Fruit fly (Drosophila melanogaster) whole organism, embryonic: ENCODE results near the gene SerRS-m.
A peak's percentile ranks its signal among the peaks of the same experiment; 100 is the strongest.

Experiments used
- CG10462 ChIP-seq: fragments of 200-800 bp; sonication (Bioruptor generic); optimal IDR thresholded peaks from 2 replicates; lab custom pipeline; 2016; ENCODE audit warnings: missing biosample characterization, missing genetic modification characterization
- CG11093 ChIP-seq: fragments of 200-800 bp; sonication (Bioruptor generic); IDR thresholded peaks from 3 replicates; pipeline ENCODE4 v1.3.6; 2022; ENCODE audit warnings: missing biosample characterization, missing genetic modification characterization
- CG11398 ChIP-seq: fragments of 200-800 bp; sonication (Bioruptor generic); optimal IDR thresholded peaks from 2 replicates; lab custom pipeline; 2016; ENCODE audit warnings: missing biosample characterization, missing genetic modification characterization
- CG11456 ChIP-seq: fragments of 200-800 bp; sonication (Bioruptor generic); IDR thresholded peaks from 3 replicates; pipeline ENCODE4 v1.3.6; 2022; ENCODE audit warnings: missing biosample characterization, missing genetic modification characterization
- CG11504 ChIP-seq: fragments of 200-800 bp; sonication (Bioruptor generic); optimal IDR thresholded peaks from 3 replicates; lab custom pipeline; 2019; ENCODE audit warnings: missing biosample characterization, mild to moderate bottlenecking, missing genetic modification characterization, moderate library complexity
- CG12744 ChIP-seq: fragments of 200-800 bp; sonication (Bioruptor generic); optimal IDR thresholded peaks from 2 replicates; lab custom pipeline; 2016; ENCODE audit warnings: missing biosample characterization, missing genetic modification characterization
- CG15011 ChIP-seq: fragments of 200-800 bp; sonication (Bioruptor generic); optimal IDR thresholded peaks from 3 replicates; lab custom pipeline; 2018; ENCODE audit warnings: missing biosample characterization, mild to moderate bottlenecking, missing genetic modification characterization
- CG15073 ChIP-seq: fragments of 200-800 bp; sonication (Bioruptor generic); optimal IDR thresholded peaks from 2 replicates; lab custom pipeline; 2016; ENCODE audit warnings: missing biosample characterization, missing genetic modification characterization
- CG15269 ChIP-seq: fragments of 200-800 bp; sonication (Bioruptor generic); optimal IDR thresholded peaks from 2 replicates; lab custom pipeline; 2018; ENCODE audit warnings: missing biosample characterization, mild to moderate bottlenecking, missing genetic modification characterization, moderate library complexity
- CG1603 ChIP-seq: fragments of 200-800 bp; sonication (Bioruptor generic); optimal IDR thresholded peaks from 2 replicates; lab custom pipeline; 2019; ENCODE audit warnings: missing biosample characterization, mild to moderate bottlenecking, missing genetic modification characterization, moderate library complexity
- CG16779 ChIP-seq: fragments of 200-800 bp; sonication (Bioruptor generic); IDR thresholded peaks from 2 replicates; pipeline ENCODE4 v1.3.6; 2022; ENCODE audit warnings: missing biosample characterization, missing genetic modification characterization
- CG2129 ChIP-seq: fragments of 200-800 bp; sonication (Bioruptor generic); IDR thresholded peaks from 2 replicates; pipeline ENCODE4 v1.3.6; 2022; ENCODE audit warnings: missing biosample characterization, missing genetic modification characterization; ENCODE audit not compliant: partially characterized antibody
- CG2712 ChIP-seq: fragments of 200-800 bp; optimal IDR thresholded peaks from 3 replicates; lab custom pipeline; 2019; ENCODE audit warnings: missing biosample characterization, mild to moderate bottlenecking, missing genetic modification characterization, moderate library complexity
- CG2889 ChIP-seq: fragments of 200-800 bp; sonication (Bioruptor generic); IDR thresholded peaks from 3 replicates; pipeline ENCODE4 v1.3.6; 2022; ENCODE audit warnings: missing biosample characterization, missing genetic modification characterization
- CG3407 ChIP-seq: fragments of 200-800 bp; sonication (Bioruptor generic); optimal IDR thresholded peaks from 2 replicates; lab custom pipeline; 2018; ENCODE audit warnings: missing biosample characterization, mild to moderate bottlenecking, missing genetic modification characterization
- CG43689 ChIP-seq: fragments of 200-800 bp; sonication (Bioruptor generic); IDR thresholded peaks from 2 replicates; pipeline ENCODE4 v1.3.6; 2022; ENCODE audit warnings: missing biosample characterization, missing genetic modification characterization
- CG5245 ChIP-seq: fragments of 200-800 bp; sonication (Bioruptor generic); optimal IDR thresholded peaks from 3 replicates; lab custom pipeline; 2016; ENCODE audit warnings: missing biosample characterization, missing genetic modification characterization
- CG7745 ChIP-seq: fragments of 200-800 bp; sonication (Bioruptor generic); optimal IDR thresholded peaks from 2 replicates; lab custom pipeline; 2018; ENCODE audit warnings: missing biosample characterization, mild to moderate bottlenecking, missing genetic modification characterization, moderate library complexity
- CG7963 ChIP-seq: fragments of 200-800 bp; sonication (Bioruptor generic); IDR thresholded peaks from 3 replicates; pipeline ENCODE4 v1.3.6; 2022; ENCODE audit warnings: missing biosample characterization, missing genetic modification characterization; ENCODE audit not compliant: partially characterized antibody
- CG8290 ChIP-seq, 3 experiments: fragments of 200-800 bp; sonication (Bioruptor generic); optimal IDR thresholded peaks; 2 replicates each; lab custom pipeline; 2016 to 2019; ENCODE audit warnings: missing biosample characterization in 3 of 3, missing genetic modification characterization in 3 of 3, mild to moderate bottlenecking in 2 of 3, moderate library complexity in 1 of 3
- Dll ChIP-seq: fragments of 200-800 bp; sonication (Bioruptor generic); IDR thresholded peaks from 4 replicates; pipeline ENCODE4 v1.3.6; 2022; ENCODE audit warnings: missing biosample characterization, missing genetic modification characterization; ENCODE audit not compliant: partially characterized antibody
- Ets97D ChIP-seq: fragments of 200-800 bp; sonication (Bioruptor generic); optimal IDR thresholded peaks from 3 replicates; lab custom pipeline; 2016; ENCODE audit warnings: missing biosample characterization, missing genetic modification characterization
- HHEX ChIP-seq: fragments of 200-800 bp; sonication (Bioruptor generic); optimal IDR thresholded peaks from 3 replicates; lab custom pipeline; 2017; ENCODE audit warnings: missing biosample characterization, mild to moderate bottlenecking, missing genetic modification characterization, missing genetic modification reagents
- HLH4C ChIP-seq: fragments of 200-800 bp; sonication (Bioruptor generic); IDR thresholded peaks from 3 replicates; pipeline ENCODE4 v1.3.6; 2022; ENCODE audit warnings: missing biosample characterization, missing genetic modification characterization; ENCODE audit not compliant: partially characterized antibody
- Hr3 ChIP-seq: fragments of 200-800 bp; sonication (Bioruptor generic); optimal IDR thresholded peaks from 3 replicates; lab custom pipeline; 2016; ENCODE audit warnings: missing biosample characterization, missing genetic modification characterization
- Hr39 ChIP-seq: fragments of >200 bp; optimal IDR thresholded peaks from 2 replicates; lab custom pipeline; 2017
- Med ChIP-seq: fragments of 200-800 bp; sonication (Bioruptor generic); peaks from one replicate; lab custom pipeline; 2016; ENCODE audit warnings: missing biosample characterization, missing genetic modification characterization, mild to moderate bottlenecking, inconsistent platforms, moderate library complexity
- Optix ChIP-seq: fragments of 200-800 bp; sonication (Bioruptor generic); IDR thresholded peaks from 3 replicates; pipeline ENCODE4 v1.3.6; 2022; ENCODE audit warnings: missing biosample characterization, missing genetic modification characterization
- PHDP ChIP-seq: fragments of 200-800 bp; sonication (Bioruptor generic); optimal IDR thresholded peaks from 3 replicates; lab custom pipeline; 2018; ENCODE audit warnings: missing biosample characterization, mild to moderate bottlenecking, missing genetic modification characterization, moderate library complexity
- Spps ChIP-seq: fragments of 200-800 bp; sonication (Bioruptor generic); optimal IDR thresholded peaks from 2 replicates; lab custom pipeline; 2018; ENCODE audit warnings: missing biosample characterization, mild to moderate bottlenecking, missing genetic modification characterization
- Sry-δ ChIP-seq: fragments of 200-800 bp; sonication (Bioruptor generic); optimal IDR thresholded peaks from 2 replicates; lab custom pipeline; 2016; ENCODE audit warnings: missing biosample characterization, missing genetic modification characterization
- Vsx1 ChIP-seq: fragments of 200-800 bp; sonication (Bioruptor generic); optimal IDR thresholded peaks from 2 replicates; lab custom pipeline; 2017; ENCODE audit warnings: missing biosample characterization, mild to moderate bottlenecking, missing genetic modification characterization, missing genetic modification reagents
- ara ChIP-seq: fragments of 200-800 bp; sonication (Bioruptor generic); IDR thresholded peaks from 2 replicates; pipeline ENCODE4 v1.3.6; 2022; ENCODE audit warnings: missing biosample characterization, missing genetic modification characterization
- bsh ChIP-seq, 2 experiments: fragments of 200-800 bp; sonication (Bioruptor generic); optimal IDR thresholded peaks; 2 replicates each; lab custom pipeline; 2017 to 2018; ENCODE audit warnings: mild to moderate bottlenecking in 2 of 2, missing biosample characterization in 2 of 2, missing genetic modification characterization in 2 of 2, moderate library complexity in 1 of 2
- caup ChIP-seq: fragments of 200-800 bp; sonication (Bioruptor generic); optimal IDR thresholded peaks from 3 replicates; lab custom pipeline; 2017; ENCODE audit warnings: missing biosample characterization, mild to moderate bottlenecking, missing genetic modification characterization, moderate library complexity; ENCODE audit not compliant: severe bottlenecking
- cg ChIP-seq: fragments of 200-800 bp; sonication (Bioruptor generic); optimal IDR thresholded peaks from 3 replicates; lab custom pipeline; 2019; ENCODE audit warnings: missing biosample characterization, mild to moderate bottlenecking, missing genetic modification characterization, moderate library complexity
- chif ChIP-seq, 2 experiments: fragments of 200-800 bp; sonication (Bioruptor generic); optimal IDR thresholded peaks; 3 replicates each; lab custom pipeline; 2016; ENCODE audit warnings: missing biosample characterization in 2 of 2, missing genetic modification characterization in 2 of 2
- chm ChIP-seq: fragments of 200-800 bp; sonication (Bioruptor generic); IDR thresholded peaks from 2 replicates; pipeline ENCODE4 v1.3.6; 2022; ENCODE audit warnings: missing biosample characterization, missing genetic modification characterization
- crp ChIP-seq, 2 experiments: fragments of 200-800 bp; sonication (Bioruptor generic); optimal IDR thresholded peaks; 2 replicates in 1 of 2; 3 replicates in 1 of 2; lab custom pipeline; 2017; ENCODE audit warnings: missing biosample characterization in 2 of 2, missing genetic modification characterization in 2 of 2, mild to moderate bottlenecking in 1 of 2, moderate library complexity in 1 of 2
- fd3F ChIP-seq: fragments of 200-800 bp; sonication (Bioruptor generic); optimal IDR thresholded peaks from 2 replicates; lab custom pipeline; 2018; ENCODE audit warnings: missing biosample characterization, mild to moderate bottlenecking, missing genetic modification characterization, moderate library complexity
- fd96Cb ChIP-seq: fragments of 200-800 bp; sonication (Bioruptor generic); optimal IDR thresholded peaks from 2 replicates; lab custom pipeline; 2018; ENCODE audit warnings: missing biosample characterization, mild to moderate bottlenecking, missing genetic modification characterization, moderate library complexity
- grn ChIP-seq: fragments of 200-800 bp; sonication (Bioruptor generic); optimal IDR thresholded peaks from 3 replicates; lab custom pipeline; 2017; ENCODE audit warnings: missing biosample characterization, missing genetic modification characterization
- her ChIP-seq: fragments of 200-800 bp; sonication (Bioruptor generic); optimal IDR thresholded peaks from 2 replicates; lab custom pipeline; 2016; ENCODE audit warnings: missing biosample characterization, missing genetic modification characterization
- ken ChIP-seq: fragments of 200-800 bp; sonication (Bioruptor generic); IDR thresholded peaks from 3 replicates; pipeline ENCODE4 v1.3.6; 2022; ENCODE audit warnings: missing biosample characterization, missing genetic modification characterization
- pho ChIP-seq: fragments of 200-800 bp; sonication (Bioruptor generic); optimal IDR thresholded peaks from 2 replicates; lab custom pipeline; 2016; ENCODE audit warnings: missing biosample characterization, missing genetic modification characterization
- so ChIP-seq: fragments of 200-800 bp; sonication (Bioruptor generic); IDR thresholded peaks from 3 replicates; pipeline ENCODE4 v1.3.6; 2022; ENCODE audit warnings: missing biosample characterization, missing genetic modification characterization
- toy ChIP-seq: fragments of 200-800 bp; sonication (Bioruptor generic); IDR thresholded peaks from 2 replicates; pipeline ENCODE4 v1.3.6; 2022; ENCODE audit warnings: missing biosample characterization, missing genetic modification characterization
- trem ChIP-seq: fragments of 200-800 bp; optimal IDR thresholded peaks from 3 replicates; lab custom pipeline; 2019; ENCODE audit warnings: missing biosample characterization, mild to moderate bottlenecking, missing genetic modification characterization, moderate library complexity
- zen2 ChIP-seq: fragments of 200-800 bp; sonication (Bioruptor generic); IDR thresholded peaks from 3 replicates; pipeline ENCODE4 v1.3.6; 2022; ENCODE audit warnings: missing biosample characterization, missing genetic modification characterization; ENCODE audit not compliant: partially characterized antibody
- zfh2 ChIP-seq: fragments of 200-800 bp; sonication (Bioruptor generic); optimal IDR thresholded peaks from 2 replicates; lab custom pipeline; 2016; ENCODE audit warnings: missing biosample characterization, missing genetic modification characterization

The SerRS-m gene

DNA sequence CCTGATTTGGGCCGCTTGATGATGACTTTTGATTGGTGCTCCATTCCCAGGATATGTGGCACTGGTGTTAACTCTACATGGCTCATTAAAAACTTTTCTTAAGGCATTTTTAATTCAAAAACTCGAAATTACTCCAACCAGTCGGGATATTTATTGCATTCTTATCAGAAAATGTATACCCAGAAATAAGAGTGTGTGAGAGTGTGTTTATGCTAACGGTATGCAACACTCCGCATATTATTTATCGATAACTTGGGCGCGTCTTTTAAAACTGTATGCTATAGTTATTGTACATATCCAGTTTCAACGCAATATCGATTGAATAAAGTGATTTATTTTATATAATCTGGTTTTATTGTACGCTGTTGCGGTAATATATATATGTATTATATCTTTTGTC lies 27.0 kb downstream of the SerRS-m start, which contains the start of gene CG34404 (continued):
- TF ChIP-seq zen2 = peak; percentile 32; the same call in 2 of the 3 replicates
- no peak for TF ChIP-seq CG3407 (GFP tag; lab: Kevin White, UChicago)
- TF ChIP-seq pho (GFP tag; lab: Kevin White, UChicago) = no peak
- TF ChIP-seq HHEX (GFP tag; lab: Kevin White, UChicago) = no peak
- no peak for TF ChIP-seq Hr3 (GFP tag; lab: Kevin White, UChicago)
- no peak for TF ChIP-seq Hr39 (lab: Kevin White, UChicago)
- no peak for TF ChIP-seq CG5245 (GFP tag; lab: Kevin White, UChicago)
- no peak for TF ChIP-seq CG12744
- TF ChIP-seq toy (GFP tag; lab: Robert Waterston, UW) = no peak
- TF ChIP-seq CG15269 (tag; lab: Kevin White, UChicago) = no peak
- TF ChIP-seq CG11456 (GFP tag; lab: Robert Waterston, UW) = no peak
- no peak for TF ChIP-seq Optix (GFP tag; lab: Robert Waterston, UW)
- peak in 1 of 2 experiments; percentile 36 for TF ChIP-seq crp (GFP tag; optimal IDR thresholded peaks at IDR 0.05; lab: Kevin White, UChicago)
- peak; percentile 4 for TF ChIP-seq Ets97D
- 0 out of 4 replicates have a peak, but pooled peaks have one; percentile 46 for TF ChIP-seq Dll (GFP tag; lab: Robert Waterston, UW)
- TF ChIP-seq CG7963 (GFP tag; lab: Robert Waterston, UW) = no peak
- TF ChIP-seq fd96Cb (tag; lab: Kevin White, UChicago) = no peak
- TF ChIP-seq Vsx1 = no peak
- no peak for TF ChIP-seq fd3F (GFP tag; lab: Kevin White, UChicago)
- TF ChIP-seq ara (GFP tag; lab: Robert Waterston, UW) = no peak
- TF ChIP-seq CG15073 (GFP tag; lab: Kevin White, UChicago) = no peak
- TF ChIP-seq CG1603 (tag; lab: Kevin White, UChicago) = peak; percentile 59
- no peak for TF ChIP-seq CG11504 (tag; lab: Kevin White, UChicago)
- TF ChIP-seq ken (GFP tag; lab: Robert Waterston, UW) = 0 out of 3 replicates have a peak, but pooled peaks have one; percentile 25
- no peak for TF ChIP-seq trem (tag; lab: Kevin White, UChicago)
- TF ChIP-seq her (GFP tag; lab: Kevin White, UChicago) = peak; percentile 4
- TF ChIP-seq CG10462 (GFP tag; lab: Kevin White, UChicago) = no peak
- TF ChIP-seq bsh (GFP tag; optimal IDR thresholded peaks at IDR 0.05; lab: Kevin White, UChicago) = no peak
- TF ChIP-seq CG2712 = no peak
- TF ChIP-seq CG2889 (GFP tag; lab: Robert Waterston, UW) = no peak
- TF ChIP-seq CG15011 (GFP tag; lab: Kevin White, UChicago) = no peak
- no peak for TF ChIP-seq CG2129 (GFP tag; lab: Robert Waterston, UW)
- TF ChIP-seq so (GFP tag; lab: Robert Waterston, UW) = no peak
- TF ChIP-seq CG11093 (GFP tag; lab: Robert Waterston, UW) = no peak
- no peak for TF ChIP-seq caup (GFP tag; lab: Kevin White, UChicago)
- TF ChIP-seq CG8290 (GFP tag; optimal IDR thresholded peaks at IDR 0.05; lab: Kevin White, UChicago) = no peak
- TF ChIP-seq CG8290 (tag; optimal IDR thresholded peaks at IDR 0.05; lab: Kevin White, UChicago) = peak in 1 of 2 experiments; percentile 28
- TF ChIP-seq cg (GFP tag; lab: Kevin White, UChicago) = peak; percentile 54
- no peak for TF ChIP-seq chm
- peak; percentile 66 for TF ChIP-seq Med (GFP tag; lab: Kevin White, UChicago)
- no peak for TF ChIP-seq Spps (tag; lab: Kevin White, UChicago)
- peak; percentile 42; the same call in 1 of the 3 replicates for TF ChIP-seq HLH4C (GFP tag; lab: Robert Waterston, UW)
- TF ChIP-seq PHDP (tag; lab: Kevin White, UChicago) = no peak
- no peak for TF ChIP-seq CG7745 (tag; lab: Kevin White, UChicago)
- TF ChIP-seq Sry-δ (GFP tag; lab: Kevin White, UChicago) = peak; percentile 31
- TF ChIP-seq CG11398 = no peak
- no peak for TF ChIP-seq CG43689 (GFP tag; lab: Robert Waterston, UW)
- no peak for TF ChIP-seq grn
- no peak for TF ChIP-seq zfh2
- TF ChIP-seq CG16779 (GFP tag; lab: Robert Waterston, UW) = no peak
- no peak for TF ChIP-seq chif (GFP tag; optimal IDR thresholded peaks at IDR 0.05; lab: Kevin White, UChicago)
